Worm (Caenorhabditis elegans) whole organism, L1 larva: ENCODE data around the gene nas-3.

Experiments
- C04F5.9 ChIP-seq: sonication (generic microtip); optimal IDR thresholded peaks from 2 replicates; lab custom pipeline; 2016; ENCODE audit warnings: missing genetic modification characterization, missing compliant biosample characterization
- C16A3.4 ChIP-seq: fragments of 150-350 bp; optimal IDR thresholded peaks from 2 replicates; lab custom pipeline; 2014; ENCODE audit warnings: missing biosample characterization, missing genetic modification characterization
- fos-1 ChIP-seq: fragments of 150-350 bp; optimal IDR thresholded peaks from 2 replicates; lab custom pipeline; 2014; ENCODE audit warnings: missing biosample characterization, missing genetic modification characterization
- hpl-2 ChIP-seq: fragments of 150-350 bp; optimal IDR thresholded peaks from 2 replicates; lab custom pipeline; 2014; ENCODE audit warnings: missing biosample characterization, missing genetic modification reagents, missing genetic modification characterization
- mep-1 ChIP-seq: fragments of 150-350 bp; optimal IDR thresholded peaks from 2 replicates; lab custom pipeline; 2014; ENCODE audit warnings: missing biosample characterization, missing genetic modification characterization
- nhr-237 ChIP-seq: fragments of 150-350 bp; optimal IDR thresholded peaks from 2 replicates; lab custom pipeline; 2014; ENCODE audit warnings: missing biosample characterization, missing genetic modification characterization
- nhr-84 ChIP-seq: sonication (generic microtip); optimal IDR thresholded peaks from 2 replicates; lab custom pipeline; 2017; ENCODE audit warnings: missing biosample characterization, missing genetic modification characterization
- skn-1 ChIP-seq: fragments of 150-350 bp; optimal IDR thresholded peaks from 2 replicates; lab custom pipeline; 2014; ENCODE audit warnings: missing biosample characterization, missing genetic modification characterization

- no peak for TF ChIP-seq skn-1 (tag; lab: Kevin White, UChicago)
- TF ChIP-seq C04F5.9: no peak
- no peak for TF ChIP-seq C16A3.4 (tag; lab: Kevin White, UChicago)
- TF ChIP-seq nhr-237 (tag; lab: Kevin White, UChicago): no peak
- no peak for TF ChIP-seq fos-1 (tag; lab: Kevin White, UChicago)
- TF ChIP-seq mep-1 (tag; lab: Kevin White, UChicago): no peak
- no peak for TF ChIP-seq nhr-84
- no peak for TF ChIP-seq hpl-2 (GFP tag; lab: Kevin White, UChicago)
These were observed 13.6 kb downstream of the nas-3 start, which contains the start of gene K06A4.7 for ce11 chrV:9491440-9492160.
